Worm (Caenorhabditis elegans) whole organism, midembryonic: Measurements from ENCODE around the gene C42D8.1.

Experiments
- med-1 ChIP-seq: sonication (generic microtip); optimal IDR thresholded peaks from 2 replicates; lab custom pipeline; 2017; ENCODE audit warnings: missing genetic modification characterization, mild to moderate bottlenecking, missing compliant biosample characterization, antibody characterized with exemption, missing genetic modification reagents; ENCODE audit not compliant: insufficient read depth
- ref-1 ChIP-seq: fragments of 200-800 bp; sonication (Bioruptor generic); conservative IDR thresholded peaks from 2 replicates; pipeline ENCODE4 v1.3.6; 2022; ENCODE audit warnings: missing genetic modification reagents, missing genetic modification characterization, missing compliant biosample characterization
- tab-1 ChIP-seq: fragments of 200-800 bp; sonication (Bioruptor generic); IDR thresholded peaks from 2 replicates; pipeline ENCODE4 v1.3.6; 2022; ENCODE audit warnings: missing genetic modification characterization, missing compliant biosample characterization

- no peak for TF ChIP-seq med-1 (GFP tag; lab: Kevin White, UChicago)
- no peak for TF ChIP-seq tab-1
- no peak for TF ChIP-seq ref-1
These were observed 6.2 kb downstream of the C42D8.1 start for ce11 chrX:5115511-5115910.
